Worm (Caenorhabditis elegans) whole organism, midembryonic: Measurements from ENCODE around the gene dao-2.
A peak's percentile ranks its signal among the peaks of the same experiment; 100 is the strongest.

Experiments used
- T22C8.4 ChIP-seq: fragments of 200-800 bp; sonication (Bioruptor generic); IDR thresholded peaks from 2 replicates; pipeline ENCODE4 v1.3.6; 2022; ENCODE audit warnings: missing genetic modification characterization, missing compliant biosample characterization
- cog-1 ChIP-seq: sonication (generic microtip); optimal IDR thresholded peaks from 2 replicates; lab custom pipeline; 2016; ENCODE audit warnings: missing genetic modification characterization, missing compliant biosample characterization
- flt-1 ChIP-seq: fragments of 200-800 bp; sonication (Bioruptor generic); IDR thresholded peaks from 2 replicates; pipeline ENCODE4 v1.3.6; 2022; ENCODE audit warnings: missing genetic modification characterization, missing compliant biosample characterization
- klf-2 ChIP-seq: fragments of 200-800 bp; sonication (Bioruptor generic); conservative IDR thresholded peaks from 2 replicates; pipeline ENCODE4 v1.3.6; 2022; ENCODE audit warnings: missing genetic modification reagents, missing genetic modification characterization, missing compliant biosample characterization
- med-1 ChIP-seq: sonication (generic microtip); optimal IDR thresholded peaks from 2 replicates; lab custom pipeline; 2017; ENCODE audit warnings: missing genetic modification characterization, mild to moderate bottlenecking, missing compliant biosample characterization, antibody characterized with exemption, missing genetic modification reagents; ENCODE audit not compliant: insufficient read depth
- ref-1 ChIP-seq: fragments of 200-800 bp; sonication (Bioruptor generic); conservative IDR thresholded peaks from 2 replicates; pipeline ENCODE4 v1.3.6; 2022; ENCODE audit warnings: missing genetic modification reagents, missing genetic modification characterization, missing compliant biosample characterization
- tab-1 ChIP-seq: fragments of 200-800 bp; sonication (Bioruptor generic); IDR thresholded peaks from 2 replicates; pipeline ENCODE4 v1.3.6; 2022; ENCODE audit warnings: missing genetic modification characterization, missing compliant biosample characterization
- ztf-23 ChIP-seq: fragments of 200-800 bp; sonication (Bioruptor generic); IDR thresholded peaks from 2 replicates; pipeline ENCODE4 v1.3.6; 2022; ENCODE audit warnings: missing genetic modification reagents, missing genetic modification characterization, missing compliant biosample characterization
- ztf-29 ChIP-seq: fragments of 200-800 bp; sonication (Bioruptor generic); IDR thresholded peaks from 2 replicates; pipeline ENCODE4 v1.3.6; 2022; ENCODE audit warnings: missing genetic modification reagents, missing genetic modification characterization, missing compliant biosample characterization

Gene dao-2

ce11 chrII:4579920-4580474, 17.2 kb downstream of the dao-2 start:
- TF ChIP-seq tab-1 (GFP tag; lab: Robert Waterston, UW), result no peak
- TF ChIP-seq med-1 (GFP tag; lab: Kevin White, UChicago), result no peak
- TF ChIP-seq ztf-23 (GFP tag; lab: Robert Waterston, UW), result no peak
- TF ChIP-seq flt-1 (GFP tag; lab: Robert Waterston, UW), result peak; percentile 13; the same call in 1 of the 2 replicates
- no peak for TF ChIP-seq T22C8.4 (GFP tag; lab: Robert Waterston, UW)

DNA sequence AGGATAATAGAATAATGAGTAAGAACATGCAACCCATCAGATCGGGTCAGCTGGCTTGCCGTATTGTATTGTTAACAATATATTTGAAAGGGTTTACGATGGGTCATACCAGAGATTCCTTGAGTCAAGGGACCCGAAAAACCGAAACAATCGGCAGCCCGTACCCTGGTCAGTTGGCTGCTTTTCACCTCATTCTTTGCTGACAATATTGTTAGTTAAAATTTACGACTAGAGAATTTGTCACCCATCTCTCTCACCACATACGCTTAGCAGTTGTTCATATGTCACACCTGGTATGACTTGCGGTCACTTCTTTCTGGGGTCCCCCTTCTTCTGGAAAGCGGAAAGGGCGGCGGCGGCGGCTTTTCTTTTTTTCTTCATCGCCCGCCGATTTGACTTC, 18.3 kb downstream of the dao-2 start:
- no peak for TF ChIP-seq ztf-23 (GFP tag; lab: Robert Waterston, UW)

DNA sequence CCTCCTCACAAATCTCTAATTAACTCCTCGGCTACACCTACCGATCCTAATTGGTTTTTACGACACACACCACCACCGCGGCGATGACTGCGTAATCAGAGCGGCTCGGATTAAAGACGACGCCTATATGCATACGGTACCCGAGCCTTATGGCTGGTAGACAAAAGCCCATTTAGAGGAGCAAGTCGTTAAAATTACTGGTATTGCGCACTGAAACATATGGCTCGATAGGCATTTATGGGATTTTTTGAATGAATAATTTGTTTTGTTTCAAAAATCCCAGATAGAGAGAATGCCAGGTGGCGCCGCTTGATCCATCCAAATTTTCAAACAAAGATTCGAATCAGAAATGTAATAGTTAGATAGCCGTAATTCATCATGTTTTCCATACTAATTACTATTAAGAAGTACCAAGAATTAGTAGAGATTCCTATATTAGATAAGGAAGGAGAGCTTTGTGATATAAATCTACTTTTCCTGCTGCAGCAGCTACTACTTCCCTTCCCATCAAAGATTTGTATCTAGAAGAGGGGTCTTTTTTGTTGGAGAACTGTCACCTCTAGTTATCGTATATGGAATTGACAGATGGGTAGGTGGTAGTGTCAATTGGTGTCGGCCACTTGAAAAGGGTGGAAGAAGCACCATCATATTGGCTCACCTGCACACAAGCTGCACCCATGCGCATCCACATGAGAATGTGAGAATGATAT, 20.6 kb downstream of the dao-2 start:
- no peak for TF ChIP-seq klf-2
- TF ChIP-seq T22C8.4 (GFP tag; lab: Robert Waterston, UW), result no peak
- TF ChIP-seq tab-1 (GFP tag; lab: Robert Waterston, UW), result no peak
- TF ChIP-seq ztf-23 (GFP tag; lab: Robert Waterston, UW), result no peak
- no peak for TF ChIP-seq cog-1 (tag; lab: Kevin White, UChicago)
- no peak for TF ChIP-seq flt-1 (GFP tag; lab: Robert Waterston, UW)
- TF ChIP-seq ztf-29, result no peak
- no peak for TF ChIP-seq ref-1 (GFP tag; lab: Robert Waterston, UW)
- TF ChIP-seq med-1 (GFP tag; lab: Kevin White, UChicago), result no peak

DNA sequence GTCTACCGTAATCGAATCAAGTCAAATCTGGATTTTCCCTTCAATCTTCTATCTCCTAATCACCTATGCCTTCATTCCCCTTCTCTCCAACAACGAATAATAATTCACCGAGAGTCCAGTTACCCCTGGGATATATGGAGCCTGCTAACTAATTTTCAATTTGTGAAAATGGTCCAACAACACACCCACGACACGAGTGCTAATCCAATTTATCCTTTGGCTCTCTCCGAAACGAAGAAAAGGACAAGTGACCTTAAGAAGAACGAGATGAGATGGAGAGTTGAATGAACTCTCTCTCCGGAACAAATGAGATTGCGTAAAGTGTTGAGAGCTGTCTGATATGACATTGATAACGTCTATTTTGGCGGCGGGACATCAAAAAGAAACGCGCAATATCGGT, 21.6 kb downstream of the dao-2 start:
- TF ChIP-seq T22C8.4 (GFP tag; lab: Robert Waterston, UW) (no peak), ztf-23 (GFP tag; lab: Robert Waterston, UW) (no peak), med-1 (GFP tag; lab: Kevin White, UChicago) (no peak), klf-2 (no peak), flt-1 (GFP tag; lab: Robert Waterston, UW) (no peak)

DNA sequence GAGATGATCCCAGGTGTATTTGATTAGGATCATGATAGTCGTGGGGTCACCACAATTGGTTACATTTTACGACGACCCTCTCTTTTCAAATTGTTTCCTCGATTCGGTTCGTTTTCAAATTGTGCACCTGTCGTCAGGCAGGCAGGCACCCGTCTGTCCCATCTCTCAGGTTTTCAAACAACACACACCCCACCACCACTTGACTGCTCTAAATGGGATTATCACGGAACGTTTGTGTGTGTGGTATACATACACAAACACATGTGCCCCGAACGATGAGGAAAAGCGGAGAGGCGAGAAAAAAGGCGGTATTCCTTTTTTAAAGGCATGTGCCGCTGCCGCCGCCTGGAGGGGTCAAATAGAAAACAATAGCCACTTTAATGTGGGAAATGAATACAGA, 22.6 kb downstream of the dao-2 start:
- TF ChIP-seq klf-2, result no peak
- no peak for TF ChIP-seq cog-1 (tag; lab: Kevin White, UChicago)
- TF ChIP-seq med-1 (GFP tag; lab: Kevin White, UChicago), result no peak
- 0 out of 2 replicates have a peak, but pooled peaks have one; percentile 25 for TF ChIP-seq ref-1 (GFP tag; lab: Robert Waterston, UW)
- no peak for TF ChIP-seq T22C8.4 (GFP tag; lab: Robert Waterston, UW)
- 0 out of 2 replicates have a peak, but pooled peaks have one; percentile 27 for TF ChIP-seq flt-1 (GFP tag; lab: Robert Waterston, UW)
- TF ChIP-seq ztf-23 (GFP tag; lab: Robert Waterston, UW), result no peak

DNA sequence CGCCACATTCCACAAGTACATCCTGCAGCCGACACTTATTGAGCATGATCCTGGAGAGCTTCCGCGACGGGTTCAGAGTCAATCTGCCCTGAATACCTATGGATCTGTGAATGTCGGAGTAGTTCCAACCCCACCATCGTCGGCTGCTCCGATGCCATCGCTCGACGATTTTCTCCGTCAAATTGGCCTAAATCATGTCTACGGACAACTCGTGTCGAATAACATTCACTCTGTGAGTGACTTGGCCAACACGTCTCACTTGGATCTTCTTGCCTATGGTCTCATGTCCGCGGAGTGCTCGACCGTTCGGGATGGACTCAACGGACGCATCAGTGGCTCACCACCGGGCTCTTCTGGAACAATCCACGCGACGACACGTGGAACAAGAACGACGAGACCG, 27.3 kb downstream of the dao-2 start:
- no peak for TF ChIP-seq ztf-23 (GFP tag; lab: Robert Waterston, UW)

- TF ChIP-seq ztf-23 (GFP tag; lab: Robert Waterston, UW) (no peak), tab-1 (GFP tag; lab: Robert Waterston, UW) (no peak), ref-1 (GFP tag; lab: Robert Waterston, UW) (no peak), klf-2 (no peak), ztf-29 (no peak), T22C8.4 (GFP tag; lab: Robert Waterston, UW) (no peak), flt-1 (GFP tag; lab: Robert Waterston, UW) (no peak), med-1 (GFP tag; lab: Kevin White, UChicago) (no peak)
These were observed 27.9 kb downstream of the dao-2 start for ce11 chrII:4590660-4591059.

ce11 chrII:4597441-4597840, 34.7 kb downstream of the dao-2 start:
- TF ChIP-seq cog-1 (tag; lab: Kevin White, UChicago) (no peak), med-1 (GFP tag; lab: Kevin White, UChicago) (no peak), tab-1 (GFP tag; lab: Robert Waterston, UW) (no peak), flt-1 (GFP tag; lab: Robert Waterston, UW) (no peak), klf-2 (no peak), ztf-29 (no peak), ref-1 (GFP tag; lab: Robert Waterston, UW) (no peak), T22C8.4 (GFP tag; lab: Robert Waterston, UW) (no peak), ztf-23 (GFP tag; lab: Robert Waterston, UW) (no peak)

DNA sequence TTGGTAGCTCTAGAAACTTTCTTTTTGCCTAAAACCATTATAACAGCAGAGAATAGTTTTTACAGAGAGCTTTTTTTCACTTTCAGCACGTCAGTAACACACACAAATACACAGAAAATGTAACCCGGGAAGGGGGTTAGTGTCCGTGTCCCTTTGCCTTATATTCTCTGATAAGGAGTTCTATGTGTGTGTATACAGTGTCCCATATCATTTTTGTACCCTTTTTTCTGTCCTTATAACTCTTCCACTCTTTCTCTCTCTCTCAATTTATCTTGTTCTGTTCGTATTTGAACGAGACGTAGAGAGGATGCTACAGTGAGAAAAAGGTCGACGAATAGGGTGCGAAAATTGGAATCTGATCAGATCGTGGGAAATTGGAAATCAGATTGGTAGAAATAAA, 36.1 kb downstream of the dao-2 start:
- TF ChIP-seq med-1 (GFP tag; lab: Kevin White, UChicago) (no peak), ztf-23 (GFP tag; lab: Robert Waterston, UW) (0 out of 2 replicates have a peak, but pooled peaks have one; percentile 28)

DNA sequence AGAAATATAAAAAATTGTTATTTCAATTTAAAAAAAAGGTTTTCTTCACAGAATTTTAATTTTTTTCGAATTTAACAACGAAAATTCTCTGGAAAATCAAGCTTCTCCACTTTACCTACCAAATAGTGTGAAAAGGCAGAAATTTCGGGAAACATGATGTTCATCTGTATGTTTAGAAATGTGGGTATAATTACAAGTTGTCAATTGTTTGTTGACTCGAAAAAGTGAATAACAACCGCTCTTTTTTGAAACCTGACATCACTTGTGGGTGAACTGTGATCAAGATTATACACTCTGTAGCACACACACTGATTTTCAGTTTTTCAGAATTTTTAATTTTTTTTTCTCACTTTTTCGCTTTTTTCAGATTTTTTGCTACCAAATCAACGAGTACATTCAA, 37.1 kb downstream of the dao-2 start:
- no peak for TF ChIP-seq med-1 (GFP tag; lab: Kevin White, UChicago)
- TF ChIP-seq cog-1 (tag; lab: Kevin White, UChicago), result no peak
- TF ChIP-seq flt-1 (GFP tag; lab: Robert Waterston, UW), result no peak
- no peak for TF ChIP-seq tab-1 (GFP tag; lab: Robert Waterston, UW)
- TF ChIP-seq ztf-23 (GFP tag; lab: Robert Waterston, UW), result no peak
- TF ChIP-seq ref-1 (GFP tag; lab: Robert Waterston, UW), result no peak
- no peak for TF ChIP-seq T22C8.4 (GFP tag; lab: Robert Waterston, UW)
- TF ChIP-seq klf-2, result no peak
- no peak for TF ChIP-seq ztf-29
